Worm (Caenorhabditis elegans): Measurements from ENCODE around the gene math-5.

- TF ChIP-seq hlh-30 (tag; optimal IDR thresholded peaks at IDR 0.05; ENCODE audit: insufficient read depth), result no peak
- TF ChIP-seq fkh-10 (GFP tag; optimal IDR thresholded peaks at IDR 0.05), result no peak
- TF ChIP-seq elt-4 (tag; optimal IDR thresholded peaks at IDR 0.05), result no peak
- no peak for TF ChIP-seq che-1 (tag; optimal IDR thresholded peaks at IDR 0.05)
- TF ChIP-seq hlh-15 (tag; optimal IDR thresholded peaks at IDR 0.05), result no peak
- TF ChIP-seq gmeb-2 (tag; optimal IDR thresholded peaks at IDR 0.05), result no peak
- no peak for TF ChIP-seq dmd-4 (tag; optimal IDR thresholded peaks at IDR 0.05; ENCODE audit: borderline replicate concordance)
- TF ChIP-seq ama-1 (optimal IDR thresholded peaks at IDR 0.05), result no peak
- TF ChIP-seq fkh-6 (tag; optimal IDR thresholded peaks at IDR 0.05), result no peak
- no peak for TF ChIP-seq elt-2 (tag; optimal IDR thresholded peaks at IDR 0.05)
- TF ChIP-seq sox-4 (tag; optimal IDR thresholded peaks at IDR 0.05), result no peak
- no peak for TF ChIP-seq nfya-1 (tag; optimal IDR thresholded peaks at IDR 0.05)
- TF ChIP-seq nhr-11 (tag; optimal IDR thresholded peaks at IDR 0.05), result no peak
These were observed 12.7 kb upstream of the math-5 start, which contains the start of gene C46F9.5 for ce11 chrII:1895278-1895677.

Data from whole organism, late embryonic.